In genomic region chr3R:30243262-30243815, dm6 we compare ENCODE assay signal across 5 fruit fly cellular contexts.
TF ChIP-seq lines count a peak whose summit lies in the region.

TSS of gene CG9737 (minus strand) at chr3R:30243312.

- TF ChIP-seq CTCF in whole organism, embryonic (GFP tag; optimal IDR thresholded peaks at IDR 0.05; lab: Kevin White, UChicago) = peak; percentile 48

TF ChIP-seq in whole organism, adult, 20 proteins besides CTCF, POLR2A, EP300 and RAD21 (continues in another document):
- peak; percentile 71 for TF ChIP-seq toe (GFP tag; optimal IDR thresholded peaks at IDR 0.05; lab: Kevin White, UChicago)
- TF ChIP-seq CG12768 (GFP tag; optimal IDR thresholded peaks at IDR 0.05; lab: Kevin White, UChicago) = peak; percentile 82
- TF ChIP-seq ovo (GFP tag; optimal IDR thresholded peaks at IDR 0.05; lab: Kevin White, UChicago) = no peak
- TF ChIP-seq CG33017 (tag; optimal IDR thresholded peaks at IDR 0.05; lab: Kevin White, UChicago) = peak; percentile 26
- no peak for TF ChIP-seq cnc (optimal IDR thresholded peaks at IDR 0.05; lab: Kevin White, UChicago)
- TF ChIP-seq cic (GFP tag; optimal IDR thresholded peaks at IDR 0.05; lab: Kevin White, UChicago) = peak; percentile 44
- TF ChIP-seq CG7101 (tag; optimal IDR thresholded peaks at IDR 0.05; lab: Kevin White, UChicago) = no peak
- peak; percentile 67 for TF ChIP-seq bab1 (GFP tag; optimal IDR thresholded peaks at IDR 0.05; lab: Kevin White, UChicago)
- TF ChIP-seq kay (GFP tag; lab: Kevin White, UChicago; ENCODE audit: borderline replicate concordance) = peak; percentile 8
- TF ChIP-seq Mnt (GFP tag; optimal IDR thresholded peaks at IDR 0.05; lab: Kevin White, UChicago) = no peak
- no peak for TF ChIP-seq Crg-1 (GFP tag; optimal IDR thresholded peaks at IDR 0.05; lab: Kevin White, UChicago)
- TF ChIP-seq Clk (GFP tag; optimal IDR thresholded peaks at IDR 0.05; lab: Kevin White, UChicago) = no peak
- no peak for TF ChIP-seq CG1620 (GFP tag; optimal IDR thresholded peaks at IDR 0.05; lab: Kevin White, UChicago)
- TF ChIP-seq Hr96 (GFP tag; optimal IDR thresholded peaks at IDR 0.05; lab: Kevin White, UChicago) = peak; percentile 70
- TF ChIP-seq CG11617 (GFP tag; optimal IDR thresholded peaks at IDR 0.05; lab: Kevin White, UChicago) = peak; percentile 40
- no peak for TF ChIP-seq pad (GFP tag; optimal IDR thresholded peaks at IDR 0.05; lab: Kevin White, UChicago)
- peak; percentile 93 for TF ChIP-seq tj (GFP tag; optimal IDR thresholded peaks at IDR 0.05; lab: Kevin White, UChicago)
- TF ChIP-seq CG7045 (GFP tag; optimal IDR thresholded peaks at IDR 0.05; lab: Kevin White, UChicago) = peak; percentile 35
- TF ChIP-seq CG14711 (tag; optimal IDR thresholded peaks at IDR 0.05; lab: Kevin White, UChicago) = no peak

TF ChIP-seq in whole organism, embryonic, 481 proteins besides CTCF, POLR2A, EP300 and RAD21 (continues in another document):
- no peak for TF ChIP-seq stc (GFP tag; IDR thresholded peaks at IDR 0.05; lab: Robert Waterston, UW)
- TF ChIP-seq CG34422 (GFP tag; IDR thresholded peaks at IDR 0.05; lab: Robert Waterston, UW) = no peak
- TF ChIP-seq Tbp (GFP tag; optimal IDR thresholded peaks at IDR 0.05; lab: Kevin White, UChicago) = no peak
- TF ChIP-seq CG7987 (GFP tag; optimal IDR thresholded peaks at IDR 0.05; lab: Kevin White, UChicago) = no peak
- peak; percentile 98 for TF ChIP-seq nom (GFP tag; optimal IDR thresholded peaks at IDR 0.05; lab: Kevin White, UChicago)
- TF ChIP-seq Hmr (GFP tag; optimal IDR thresholded peaks at IDR 0.05; lab: Kevin White, UChicago) = no peak
- no peak for TF ChIP-seq CG6813 (GFP tag; optimal IDR thresholded peaks at IDR 0.05; lab: Kevin White, UChicago)
- TF ChIP-seq HLHmδ (GFP tag; optimal IDR thresholded peaks at IDR 0.05; lab: Kevin White, UChicago) = peak; percentile 79
- no peak for TF ChIP-seq pzg (GFP tag; optimal IDR thresholded peaks at IDR 0.05; lab: Kevin White, UChicago)
- peak; percentile 99 for TF ChIP-seq pros (GFP tag; optimal IDR thresholded peaks at IDR 0.05; lab: Kevin White, UChicago)
- peak; percentile 7 for TF ChIP-seq HmgZ (tag; optimal IDR thresholded peaks at IDR 0.05; lab: Kevin White, UChicago)
- no peak for TF ChIP-seq CG4424 (GFP tag; optimal IDR thresholded peaks at IDR 0.05; lab: Kevin White, UChicago)
- no peak for TF ChIP-seq nerfin-1 (tag; optimal IDR thresholded peaks at IDR 0.05; lab: Kevin White, UChicago)
- no peak for TF ChIP-seq Rx (GFP tag; IDR thresholded peaks at IDR 0.05; lab: Robert Waterston, UW)
- no peak for TF ChIP-seq CG8388 (GFP tag; optimal IDR thresholded peaks at IDR 0.05; lab: Kevin White, UChicago)
- no peak for TF ChIP-seq Jarid2 (GFP tag; optimal IDR thresholded peaks at IDR 0.05; lab: Kevin White, UChicago)
- no peak for TF ChIP-seq Max (GFP tag; optimal IDR thresholded peaks at IDR 0.05; lab: Kevin White, UChicago)
- no peak for TF ChIP-seq CG43689 (GFP tag; IDR thresholded peaks at IDR 0.05; lab: Robert Waterston, UW)
- TF ChIP-seq CG3163 (GFP tag; optimal IDR thresholded peaks at IDR 0.05; lab: Kevin White, UChicago) = no peak
- no peak for TF ChIP-seq CG15601 (tag; optimal IDR thresholded peaks at IDR 0.05; lab: Kevin White, UChicago)

TF ChIP-seq in whole organism, prepupa, 60 proteins besides CTCF, POLR2A, EP300 and RAD21 (continues in another document):
- TF ChIP-seq Blimp-1 (GFP tag; optimal IDR thresholded peaks at IDR 0.05; lab: Kevin White, UChicago) (peak; percentile 100), ss (GFP tag; optimal IDR thresholded peaks at IDR 0.05; lab: Kevin White, UChicago) (peak; percentile 86 to 92), Sox102F (GFP tag; optimal IDR thresholded peaks at IDR 0.05; lab: Kevin White, UChicago) (peak; percentile 72), CG16779 (tag; optimal IDR thresholded peaks at IDR 0.05; lab: Kevin White, UChicago) (peak; percentile 84), fd85E (GFP tag; optimal IDR thresholded peaks at IDR 0.05; lab: Kevin White, UChicago) (peak; percentile 0), CG6792 (GFP tag; optimal IDR thresholded peaks at IDR 0.05; lab: Kevin White, UChicago) (no peak), CG11762 (GFP tag; optimal IDR thresholded peaks at IDR 0.05; lab: Kevin White, UChicago; ENCODE audit: insufficient read depth) (peak; percentile 39), eg (GFP tag; IDR thresholded peaks at IDR 0.05; lab: Robert Waterston, UW) (peak; percentile 82), CG31627 (GFP tag; optimal IDR thresholded peaks at IDR 0.05; lab: Kevin White, UChicago) (no peak), CG6808 (GFP tag; optimal IDR thresholded peaks at IDR 0.05; lab: Kevin White, UChicago) (peak; percentile 85), lz (GFP tag; optimal IDR thresholded peaks at IDR 0.05; lab: Kevin White, UChicago) (no peak), CG32006 (GFP tag; optimal IDR thresholded peaks at IDR 0.05; lab: Kevin White, UChicago) (peak; percentile 50), CG7368 (GFP tag; optimal IDR thresholded peaks at IDR 0.05; lab: Kevin White, UChicago) (peak; percentile 60), pdm3 (GFP tag; optimal IDR thresholded peaks at IDR 0.05; lab: Kevin White, UChicago) (peak; percentile 43), CG10631 (GFP tag; optimal IDR thresholded peaks at IDR 0.05; lab: Kevin White, UChicago) (no peak), topi (GFP tag; optimal IDR thresholded peaks at IDR 0.05; lab: Kevin White, UChicago) (peak; percentile 67), Ets96B (tag; optimal IDR thresholded peaks at IDR 0.05; lab: Kevin White, UChicago) (peak; percentile 3), acj6 (GFP tag; optimal IDR thresholded peaks at IDR 0.05; lab: Kevin White, UChicago) (no peak), CG10669 (GFP tag; optimal IDR thresholded peaks at IDR 0.05; lab: Kevin White, UChicago) (peak; percentile 61)

TF ChIP-seq in whole organism, pupa, 21 proteins besides CTCF, POLR2A, EP300 and RAD21:
- no peak for TF ChIP-seq D1 (tag; optimal IDR thresholded peaks at IDR 0.05; lab: Kevin White, UChicago)
- TF ChIP-seq EcR (GFP tag; optimal IDR thresholded peaks at IDR 0.05; lab: Kevin White, UChicago) = peak; percentile 88
- peak; percentile 82 for TF ChIP-seq CG14655 (GFP tag; optimal IDR thresholded peaks at IDR 0.05; lab: Kevin White, UChicago)
- peak; percentile 41 for TF ChIP-seq CG17806 (tag; optimal IDR thresholded peaks at IDR 0.05; lab: Kevin White, UChicago)
- peak; percentile 46 for TF ChIP-seq CG34367 (tag; optimal IDR thresholded peaks at IDR 0.05; lab: Kevin White, UChicago)
- peak; percentile 68 for TF ChIP-seq CG32121 (GFP tag; IDR thresholded peaks at IDR 0.05; lab: Robert Waterston, UW)
- peak; percentile 91 for TF ChIP-seq Snoo (tag; optimal IDR thresholded peaks at IDR 0.05; lab: Kevin White, UChicago)
- TF ChIP-seq CG8301 (tag; optimal IDR thresholded peaks at IDR 0.05; lab: Kevin White, UChicago) = peak; percentile 79
- TF ChIP-seq CG8159 (tag; optimal IDR thresholded peaks at IDR 0.05; lab: Kevin White, UChicago) = peak; percentile 36
- peak; percentile 85 for TF ChIP-seq CG12605 (GFP tag; IDR thresholded peaks at IDR 0.05; lab: Robert Waterston, UW)
- no peak for TF ChIP-seq CG10348 (GFP tag; IDR thresholded peaks at IDR 0.05; lab: Robert Waterston, UW)
- peak; percentile 22 for TF ChIP-seq CG15710 (tag; optimal IDR thresholded peaks at IDR 0.05; lab: Kevin White, UChicago)
- peak; percentile 19 for TF ChIP-seq CG9948 (tag; optimal IDR thresholded peaks at IDR 0.05; lab: Kevin White, UChicago)
- peak; percentile 81 for TF ChIP-seq Ets98B (GFP tag; IDR thresholded peaks at IDR 0.05; lab: Robert Waterston, UW)
- peak; percentile 78 for TF ChIP-seq Pif1B (GFP tag; optimal IDR thresholded peaks at IDR 0.05; lab: Kevin White, UChicago)
- peak; percentile 90 for TF ChIP-seq gl (tag; optimal IDR thresholded peaks at IDR 0.05; lab: Kevin White, UChicago)
- TF ChIP-seq fd96Ca (GFP tag; IDR thresholded peaks at IDR 0.05; lab: Robert Waterston, UW) = peak; percentile 71
- TF ChIP-seq rn (GFP tag; IDR thresholded peaks at IDR 0.05; lab: Robert Waterston, UW) = no peak
- TF ChIP-seq CG4496 (GFP tag; IDR thresholded peaks at IDR 0.05; lab: Robert Waterston, UW) = peak; percentile 85
- peak; percentile 80 for TF ChIP-seq CG13204 (GFP tag; optimal IDR thresholded peaks at IDR 0.05; lab: Kevin White, UChicago)
- peak; percentile 76 for TF ChIP-seq Pif1A (GFP tag; optimal IDR thresholded peaks at IDR 0.05; lab: Kevin White, UChicago)
TF ChIP-seq in whole organism, pupa: peak in this region for 18.

TF ChIP-seq in whole organism, wandering third instar larva, 38 proteins besides CTCF, POLR2A, EP300 and RAD21:
- TF ChIP-seq CG9705 (GFP tag; optimal IDR thresholded peaks at IDR 0.05; lab: Kevin White, UChicago) = no peak
- TF ChIP-seq Dif (GFP tag; optimal IDR thresholded peaks at IDR 0.05; lab: Kevin White, UChicago; ENCODE audit: partially characterized antibody) = peak; percentile 9
- no peak for TF ChIP-seq brk (GFP tag; optimal IDR thresholded peaks at IDR 0.05; lab: Kevin White, UChicago)
- TF ChIP-seq Hr83 (GFP tag; optimal IDR thresholded peaks at IDR 0.05; lab: Kevin White, UChicago; ENCODE audit: poor library complexity, severe bottlenecking) = no peak
- TF ChIP-seq tai (GFP tag; optimal IDR thresholded peaks at IDR 0.05; lab: Kevin White, UChicago) = no peak
- TF ChIP-seq HLH106 (tag; optimal IDR thresholded peaks at IDR 0.05; lab: Kevin White, UChicago) = peak; percentile 3
- peak; percentile 36 for TF ChIP-seq Myc (optimal IDR thresholded peaks at IDR 0.05; lab: Kevin White, UChicago)
- no peak for TF ChIP-seq woc (GFP tag; optimal IDR thresholded peaks at IDR 0.05; lab: Kevin White, UChicago)
- TF ChIP-seq Sp1 (GFP tag; optimal IDR thresholded peaks at IDR 0.05; lab: Kevin White, UChicago) = peak; percentile 53
- no peak for TF ChIP-seq sv (GFP tag; optimal IDR thresholded peaks at IDR 0.05; lab: Kevin White, UChicago)
- TF ChIP-seq jim (GFP tag; optimal IDR thresholded peaks at IDR 0.05; lab: Kevin White, UChicago) = no peak
- TF ChIP-seq Hnf4 (GFP tag; optimal IDR thresholded peaks at IDR 0.05; lab: Kevin White, UChicago) = peak; percentile 96
- no peak for TF ChIP-seq CrebA (GFP tag; optimal IDR thresholded peaks at IDR 0.05; lab: Kevin White, UChicago; ENCODE audit: borderline replicate concordance)
- TF ChIP-seq Rel (GFP tag; optimal IDR thresholded peaks at IDR 0.05; lab: Kevin White, UChicago) = no peak
- peak; percentile 36 for TF ChIP-seq Rel (tag; optimal IDR thresholded peaks at IDR 0.05; lab: Kevin White, UChicago)
